Worm (Caenorhabditis elegans) whole organism, L4 larva: ENCODE data around the gene ifa-3.
A peak's percentile ranks its signal among the peaks of the same experiment; 100 is the strongest.

Experiments used
- T20F7.1 ChIP-seq: fragments of 200-800 bp; sonication (Bioruptor generic); optimal IDR thresholded peaks from 2 replicates; lab custom pipeline; 2018; ENCODE audit warnings: mild to moderate bottlenecking, missing genetic modification characterization, missing compliant biosample characterization
- T26A8.4 ChIP-seq: fragments of 200-800 bp; sonication (Bioruptor generic); IDR thresholded peaks from 2 replicates; pipeline ENCODE4 v1.3.6; 2022; ENCODE audit warnings: missing genetic modification characterization, missing compliant biosample characterization
- aly-2 ChIP-seq: sonication (generic microtip); optimal IDR thresholded peaks from 2 replicates; lab custom pipeline; 2018; ENCODE audit warnings: missing biosample characterization, missing genetic modification characterization
- ama-1 ChIP-seq: fragments of 150-350 bp; optimal IDR thresholded peaks from 2 replicates; lab custom pipeline; 2014; ENCODE audit warnings: inconsistent platforms, mixed read lengths
- arid-1 ChIP-seq: fragments of 200-800 bp; sonication (Bioruptor generic); conservative IDR thresholded peaks from 2 replicates; pipeline ENCODE4 v1.3.6; 2022; ENCODE audit warnings: missing genetic modification reagents, missing genetic modification characterization, missing compliant biosample characterization
- attf-4 ChIP-seq: sonication (generic microtip); optimal IDR thresholded peaks from 3 replicates; lab custom pipeline; 2017; ENCODE audit warnings: missing biosample characterization, missing genetic modification characterization
- ceh-28 ChIP-seq: fragments of 150-350 bp; optimal IDR thresholded peaks from 2 replicates; lab custom pipeline; 2014; ENCODE audit warnings: missing biosample characterization, missing genetic modification reagents, missing genetic modification characterization
- ceh-32 ChIP-seq: sonication (generic microtip); optimal IDR thresholded peaks from 2 replicates; lab custom pipeline; 2016; ENCODE audit warnings: mild to moderate bottlenecking, missing genetic modification characterization, missing compliant biosample characterization; ENCODE audit not compliant: poor library complexity
- ces-1 ChIP-seq: fragments of 150-350 bp; sonication (generic microtip); optimal IDR thresholded peaks from 4 replicates; lab custom pipeline; 2014; ENCODE audit warnings: missing biosample characterization, missing genetic modification reagents, missing genetic modification characterization
- daf-12 ChIP-seq: fragments of 150-350 bp; optimal IDR thresholded peaks from 2 replicates; lab custom pipeline; 2014; ENCODE audit warnings: missing biosample characterization, missing genetic modification reagents, missing genetic modification characterization
- daf-16 ChIP-seq, 3 experiments: sonication (generic microtip); optimal IDR thresholded peaks; 2 replicates each; lab custom pipeline; 2016 to 2017; ENCODE audit warnings: missing genetic modification characterization in 3 of 3, missing genetic modification reagents in 3 of 3, mild to moderate bottlenecking in 2 of 3, missing compliant biosample characterization in 2 of 3, missing biosample characterization in 1 of 3, moderate library complexity in 1 of 3
- daf-19 ChIP-seq: fragments of 200-800 bp; sonication (Bioruptor generic); conservative IDR thresholded peaks from 2 replicates; pipeline ENCODE4 v1.3.6; 2022; ENCODE audit warnings: missing genetic modification characterization, missing compliant biosample characterization
- daf-8 ChIP-seq: fragments of 200-800 bp; sonication (Bioruptor generic); IDR thresholded peaks from 2 replicates; pipeline ENCODE4 v1.3.6; 2022; ENCODE audit warnings: missing genetic modification characterization, missing compliant biosample characterization
- dmd-6 ChIP-seq: fragments of 200-800 bp; sonication (Bioruptor generic); IDR thresholded peaks from 2 replicates; pipeline ENCODE4 v1.3.6; 2022; ENCODE audit warnings: missing genetic modification reagents, missing genetic modification characterization, missing compliant biosample characterization
- dmd-8 ChIP-seq: fragments of 200-800 bp; sonication (Bioruptor generic); IDR thresholded peaks from 2 replicates; pipeline ENCODE4 v1.3.6; 2022; ENCODE audit warnings: missing genetic modification characterization, missing compliant biosample characterization
- duxl-1 ChIP-seq: sonication (generic microtip); optimal IDR thresholded peaks from 2 replicates; lab custom pipeline; 2016; ENCODE audit warnings: mild to moderate bottlenecking, missing genetic modification characterization, moderate library complexity, missing compliant biosample characterization; ENCODE audit not compliant: poor library complexity
- dve-1 ChIP-seq: sonication (generic microtip); optimal IDR thresholded peaks from 2 replicates; lab custom pipeline; 2017; ENCODE audit warnings: antibody characterized with exemption, mild to moderate bottlenecking, missing genetic modification characterization, missing compliant biosample characterization; ENCODE audit not compliant: insufficient read depth
- egl-43 ChIP-seq: fragments of 200-800 bp; sonication (Bioruptor generic); IDR thresholded peaks from 2 replicates; pipeline ENCODE4 v1.3.6; 2022; ENCODE audit warnings: missing genetic modification reagents, missing genetic modification characterization, missing compliant biosample characterization
- fos-1 ChIP-seq: fragments of 150-350 bp; optimal IDR thresholded peaks from 2 replicates; lab custom pipeline; 2014; ENCODE audit warnings: missing biosample characterization, missing genetic modification characterization
- hlh-30 ChIP-seq: sonication (generic microtip); optimal IDR thresholded peaks from 2 replicates; lab custom pipeline; 2017; ENCODE audit warnings: antibody characterized with exemption, mild to moderate bottlenecking, missing genetic modification characterization, missing compliant biosample characterization; ENCODE audit not compliant: insufficient read depth
- lin-13 ChIP-seq: fragments of 150-350 bp; optimal IDR thresholded peaks from 2 replicates; lab custom pipeline; 2014; ENCODE audit warnings: missing biosample characterization, missing genetic modification reagents, missing genetic modification characterization
- lin-15B ChIP-seq: fragments of 150-350 bp; sonication (generic microtip); optimal IDR thresholded peaks from 3 replicates; lab custom pipeline; 2014; ENCODE audit warnings: missing biosample characterization, missing genetic modification characterization
- lin-38 ChIP-seq: fragments of 200-800 bp; sonication (Bioruptor generic); IDR thresholded peaks from 2 replicates; pipeline ENCODE4 v1.3.6; 2022; ENCODE audit warnings: missing genetic modification reagents, missing genetic modification characterization, missing compliant biosample characterization
- madf-9 ChIP-seq: fragments of 200-800 bp; sonication (Bioruptor generic); conservative IDR thresholded peaks from 2 replicates; pipeline ENCODE4 v1.3.6; 2022; ENCODE audit warnings: missing genetic modification reagents, missing genetic modification characterization, missing compliant biosample characterization
- mdl-1 ChIP-seq, 2 experiments: fragments of 150-350 bp in 1 of 2; sonication (generic microtip) in 1 of 2; optimal IDR thresholded peaks; 2 replicates each; lab custom pipeline; 2014 to 2017; ENCODE audit warnings: missing biosample characterization in 2 of 2, missing genetic modification characterization in 2 of 2
- mep-1 ChIP-seq: fragments of 150-350 bp; sonication (generic microtip); optimal IDR thresholded peaks from 3 replicates; lab custom pipeline; 2014; ENCODE audit warnings: missing biosample characterization, missing genetic modification characterization
- mxl-3 ChIP-seq: fragments of 200-800 bp; sonication (Bioruptor generic); optimal IDR thresholded peaks from 2 replicates; lab custom pipeline; 2018; ENCODE audit warnings: mild to moderate bottlenecking, missing genetic modification characterization, missing compliant biosample characterization
- nhr-102 ChIP-seq: sonication (generic microtip); optimal IDR thresholded peaks from 2 replicates; lab custom pipeline; 2016; ENCODE audit warnings: mild to moderate bottlenecking, missing genetic modification characterization, moderate library complexity, missing compliant biosample characterization
- nhr-11 ChIP-seq: fragments of 150-350 bp; optimal IDR thresholded peaks from 2 replicates; lab custom pipeline; 2014; ENCODE audit warnings: missing biosample characterization, missing genetic modification characterization
- nhr-111 ChIP-seq: fragments of 200-800 bp; sonication (Bioruptor generic); optimal IDR thresholded peaks from 2 replicates; lab custom pipeline; 2018; ENCODE audit warnings: mild to moderate bottlenecking, missing genetic modification characterization, missing compliant biosample characterization
- nhr-237 ChIP-seq: sonication (generic microtip); optimal IDR thresholded peaks from 2 replicates; lab custom pipeline; 2017; ENCODE audit warnings: missing biosample characterization, missing genetic modification characterization
- nhr-41 ChIP-seq: fragments of 200-800 bp; sonication (Bioruptor generic); IDR thresholded peaks from 2 replicates; pipeline ENCODE4 v1.3.6; 2022; ENCODE audit warnings: missing genetic modification reagents, missing genetic modification characterization, missing compliant biosample characterization
- nhr-42 ChIP-seq: fragments of 200-800 bp; sonication (Bioruptor generic); IDR thresholded peaks from 2 replicates; pipeline ENCODE4 v1.3.6; 2022; ENCODE audit warnings: missing genetic modification characterization, missing compliant biosample characterization
- pha-4 ChIP-seq, 2 experiments: fragments of 150-350 bp in 1 of 2; fragments of 200-800 bp in 1 of 2; sonication (Bioruptor generic) in 1 of 2; IDR thresholded peaks in 1 of 2; optimal IDR thresholded peaks in 1 of 2; 2 replicates each; pipeline versions ENCODE4 v1.3.6 to Lab custom; 2014 to 2022; ENCODE audit warnings: missing genetic modification characterization in 2 of 2, missing genetic modification reagents in 2 of 2, missing biosample characterization in 1 of 2, missing compliant biosample characterization in 1 of 2
- pqm-1 ChIP-seq: sonication (generic microtip); optimal IDR thresholded peaks from 2 replicates; lab custom pipeline; 2017; ENCODE audit warnings: missing biosample characterization, missing genetic modification characterization
- rbr-2 ChIP-seq: sonication (generic microtip); optimal IDR thresholded peaks from 2 replicates; lab custom pipeline; 2016; ENCODE audit warnings: missing genotype, missing genetic modification characterization, missing compliant biosample characterization
- saeg-2 ChIP-seq: fragments of 200-800 bp; sonication (Bioruptor generic); IDR thresholded peaks from 2 replicates; pipeline ENCODE4 v1.3.6; 2022; ENCODE audit warnings: missing genetic modification reagents, missing genetic modification characterization, missing compliant biosample characterization
- sdz-12 ChIP-seq: fragments of 200-800 bp; sonication (Bioruptor generic); optimal IDR thresholded peaks from 2 replicates; lab custom pipeline; 2018; ENCODE audit warnings: mild to moderate bottlenecking, missing genetic modification characterization, missing compliant biosample characterization
- set-16 ChIP-seq: fragments of 200-800 bp; sonication (Bioruptor generic); IDR thresholded peaks from 2 replicates; pipeline ENCODE4 v1.3.6; 2022; ENCODE audit warnings: missing genetic modification reagents, missing genetic modification characterization, missing compliant biosample characterization
- skn-1 ChIP-seq: fragments of 150-350 bp; optimal IDR thresholded peaks from 2 replicates; lab custom pipeline; 2014; ENCODE audit warnings: missing biosample characterization, missing genetic modification characterization
- snpc-1.2 ChIP-seq: fragments of 200-800 bp; sonication (Bioruptor generic); IDR thresholded peaks from 2 replicates; pipeline ENCODE4 v1.3.6; 2022; ENCODE audit warnings: missing genetic modification reagents, missing genetic modification characterization, missing compliant biosample characterization
- spr-3 ChIP-seq: fragments of 200-800 bp; sonication (Bioruptor generic); optimal IDR thresholded peaks from 2 replicates; lab custom pipeline; 2018; ENCODE audit warnings: mild to moderate bottlenecking, missing genetic modification characterization, missing compliant biosample characterization
- tra-1 ChIP-seq: fragments of 200-800 bp; sonication (Bioruptor generic); IDR thresholded peaks from 2 replicates; pipeline ENCODE4 v1.3.6; 2022; ENCODE audit warnings: missing genetic modification reagents, missing genetic modification characterization, missing compliant biosample characterization
- unc-130 ChIP-seq: sonication (generic microtip); optimal IDR thresholded peaks from 2 replicates; lab custom pipeline; 2016; ENCODE audit warnings: missing genetic modification reagents, missing genetic modification characterization, missing compliant biosample characterization
- unc-39 ChIP-seq: sonication (generic microtip); optimal IDR thresholded peaks from 2 replicates; lab custom pipeline; 2017; ENCODE audit warnings: missing biosample characterization, missing genetic modification characterization
- vab-7 ChIP-seq: fragments of 200-800 bp; sonication (Bioruptor generic); IDR thresholded peaks from 2 replicates; pipeline ENCODE4 v1.3.6; 2022; ENCODE audit warnings: missing genetic modification reagents, missing genetic modification characterization, missing compliant biosample characterization
- zag-1 ChIP-seq: fragments of 150-350 bp; optimal IDR thresholded peaks from 2 replicates; lab custom pipeline; 2014; ENCODE audit warnings: missing biosample characterization, missing genetic modification characterization
- zfp-3 ChIP-seq: fragments of 200-800 bp; sonication (Bioruptor generic); conservative IDR thresholded peaks from 2 replicates; pipeline ENCODE4 v1.3.6; 2022; ENCODE audit warnings: missing genetic modification reagents, missing genetic modification characterization, missing compliant biosample characterization
- zip-11 ChIP-seq: fragments of 200-800 bp; sonication (Bioruptor generic); IDR thresholded peaks from 2 replicates; pipeline ENCODE4 v1.3.6; 2022; ENCODE audit warnings: missing genetic modification characterization, missing compliant biosample characterization
- zip-2 ChIP-seq: fragments of 150-350 bp; optimal IDR thresholded peaks from 2 replicates; lab custom pipeline; 2014; ENCODE audit warnings: missing biosample characterization, missing genetic modification characterization
- ztf-11 ChIP-seq: fragments of 150-350 bp; optimal IDR thresholded peaks from 2 replicates; lab custom pipeline; 2014; ENCODE audit warnings: missing biosample characterization, missing genetic modification characterization
- ztf-7 ChIP-seq: fragments of 150-350 bp; optimal IDR thresholded peaks from 2 replicates; lab custom pipeline; 2014; ENCODE audit warnings: missing biosample characterization, missing genetic modification characterization

The ifa-3 gene

DNA sequence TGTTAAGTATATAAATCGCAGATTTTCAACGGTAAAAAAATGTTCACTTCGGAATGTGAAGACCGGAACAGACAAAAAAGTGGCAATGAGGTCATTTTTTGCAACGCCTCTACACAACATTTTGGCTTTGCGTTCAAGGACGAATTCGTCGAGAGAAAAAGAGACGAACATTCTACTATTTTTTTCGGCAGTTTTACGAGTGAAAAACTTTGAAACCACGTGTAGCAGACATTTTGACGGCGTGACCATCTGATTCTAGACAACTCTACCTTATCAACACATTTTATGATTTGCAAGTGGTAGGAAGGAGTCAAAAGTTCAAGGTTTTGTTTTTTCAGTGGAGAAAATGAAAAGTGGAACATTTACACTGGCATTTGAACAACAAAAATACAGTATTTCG is 20.7 kb upstream of the ifa-3 start (continued):
- TF ChIP-seq hlh-30 (tag; lab: Kevin White, UChicago) (peak; percentile 68), zip-11 (GFP tag; lab: Robert Waterston, UW) (no peak), fos-1 (tag; lab: Kevin White, UChicago) (no peak), aly-2 (no peak), daf-8 (GFP tag; lab: Robert Waterston, UW) (no peak), lin-15B (tag; lab: Kevin White, UChicago) (no peak), nhr-111 (GFP tag; lab: Kevin White, UChicago) (no peak), unc-130 (no peak), nhr-102 (tag; lab: Kevin White, UChicago) (no peak), daf-19 (GFP tag; lab: Robert Waterston, UW) (no peak), mep-1 (tag; lab: Kevin White, UChicago) (no peak), dmd-6 (GFP tag; lab: Robert Waterston, UW) (peak; percentile 80), zip-2 (tag; lab: Kevin White, UChicago) (no peak), spr-3 (GFP tag; lab: Kevin White, UChicago) (no peak), snpc-1.2 (GFP tag; lab: Robert Waterston, UW) (no peak), sdz-12 (GFP tag; lab: Kevin White, UChicago) (no peak), T20F7.1 (GFP tag; lab: Kevin White, UChicago) (no peak), lin-38 (GFP tag; lab: Robert Waterston, UW) (no peak), unc-39 (tag; lab: Kevin White, UChicago) (no peak), madf-9 (no peak), zfp-3 (GFP tag; lab: Robert Waterston, UW) (no peak), dve-1 (tag; lab: Kevin White, UChicago) (peak; percentile 28), ztf-11 (tag; lab: Kevin White, UChicago) (no peak), duxl-1 (tag; lab: Kevin White, UChicago) (no peak), pha-4 (GFP tag; IDR thresholded peaks at IDR 0.05; lab: Robert Waterston, UW) (no peak), pha-4 (tag; optimal IDR thresholded peaks at IDR 0.05; lab: Kevin White, UChicago) (no peak), zag-1 (no peak), nhr-42 (no peak), dmd-8 (GFP tag; lab: Robert Waterston, UW) (no peak), nhr-41 (no peak), nhr-237 (tag; lab: Kevin White, UChicago) (no peak), rbr-2 (no peak), ceh-28 (tag; lab: Kevin White, UChicago) (no peak), saeg-2 (GFP tag; lab: Robert Waterston, UW) (no peak), lin-13 (GFP tag; lab: Kevin White, UChicago) (no peak), ztf-7 (tag; lab: Kevin White, UChicago) (no peak), pqm-1 (no peak), mdl-1 (tag; optimal IDR thresholded peaks at IDR 0.05; lab: Kevin White, UChicago) (peak in 1 of 2 experiments; percentile 69), arid-1 (GFP tag; lab: Robert Waterston, UW) (no peak), ama-1 (lab: Kevin White, UChicago) (no peak), daf-12 (tag; lab: Kevin White, UChicago) (no peak), mxl-3 (peak; percentile 93), set-16 (no peak), nhr-11 (tag; lab: Kevin White, UChicago) (no peak), egl-43 (GFP tag; lab: Robert Waterston, UW) (no peak), daf-16 (GFP tag; optimal IDR thresholded peaks at IDR 0.05; lab: Kevin White, UChicago) (no peak), daf-16 (tag; optimal IDR thresholded peaks at IDR 0.05; lab: Kevin White, UChicago) (peak; percentile 23), tra-1 (GFP tag; lab: Robert Waterston, UW) (0 out of 2 replicates have a peak, but pooled peaks have one; percentile 38), skn-1 (tag; lab: Kevin White, UChicago) (no peak), ces-1 (GFP tag; lab: Kevin White, UChicago) (no peak), attf-4 (tag; lab: Kevin White, UChicago) (no peak), vab-7 (GFP tag; lab: Robert Waterston, UW) (no peak), T26A8.4 (GFP tag; lab: Robert Waterston, UW) (no peak), ceh-32 (no peak)
